Fruit fly (Drosophila melanogaster): ENCODE data around the gene Mst85C.

Gene Mst85C

DNA sequence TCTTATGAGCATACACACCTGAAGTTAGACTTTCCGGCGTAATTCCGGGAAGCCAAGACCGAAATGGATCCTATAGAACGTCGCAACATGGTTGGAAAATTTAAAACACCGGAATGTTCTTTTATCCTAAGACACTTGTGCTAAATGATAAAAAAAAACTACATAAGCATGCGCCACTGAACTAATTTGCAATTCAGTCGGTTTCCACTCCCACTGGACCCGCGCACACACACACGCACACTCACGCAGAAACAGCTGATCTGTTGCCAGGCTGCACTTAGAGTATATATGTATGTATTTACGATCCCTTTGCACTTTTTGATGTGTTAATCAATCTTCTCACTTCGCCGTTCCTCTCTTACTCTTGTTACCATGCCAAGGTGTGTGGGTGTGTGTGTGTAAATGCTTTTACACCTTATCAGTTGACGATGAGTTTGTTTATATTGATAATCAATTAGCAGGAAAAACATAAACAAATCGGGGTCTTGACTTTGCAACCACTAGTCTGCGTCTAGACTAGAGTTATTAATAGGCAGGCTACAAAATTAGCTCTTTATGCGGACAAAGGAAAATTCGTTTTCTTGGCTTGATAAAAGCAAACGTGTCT is at the start of gene Mst85C:
Gene Mst85C (plus strand): TSS at position 180 of the 607 bp plus-strand sequence.
- TF ChIP-seq psq (optimal IDR thresholded peaks at IDR 0.05): no peak
- TF ChIP-seq Sin3A (optimal IDR thresholded peaks at IDR 0.05): no peak

DNA sequence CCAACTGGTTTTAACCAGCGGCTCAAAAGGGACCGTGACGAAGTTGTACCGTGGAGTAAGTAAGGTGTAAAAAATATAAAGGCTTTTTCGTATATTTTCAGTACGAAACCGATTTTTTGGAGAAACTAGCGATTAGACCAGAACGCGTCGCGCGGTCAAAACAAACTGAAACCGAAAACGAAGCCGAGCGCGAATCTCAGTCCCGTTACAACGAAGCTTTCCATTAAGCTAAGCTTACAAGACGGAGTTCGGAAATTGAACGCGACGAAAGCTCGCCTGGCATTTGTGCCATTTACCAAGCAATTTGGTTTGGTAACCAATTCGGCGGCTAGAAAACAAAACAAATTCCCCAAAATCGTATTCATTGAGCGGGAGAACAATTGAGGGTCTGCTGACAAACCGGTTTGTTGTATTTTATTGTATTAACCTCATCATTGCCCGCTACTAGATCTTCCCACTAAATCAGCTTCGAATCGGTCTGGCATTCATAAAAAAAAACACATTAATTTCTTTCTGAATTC is 46.7 kb upstream of the Mst85C start:
- no peak for TF ChIP-seq h (optimal IDR thresholded peaks at IDR 0.05)
- TF ChIP-seq Sin3A (optimal IDR thresholded peaks at IDR 0.05): no peak
- TF ChIP-seq Myc (optimal IDR thresholded peaks at IDR 0.05): no peak
- no peak for TF ChIP-seq ttk (optimal IDR thresholded peaks at IDR 0.05)
- TF ChIP-seq insv (optimal IDR thresholded peaks at IDR 0.05): no peak
- no peak for TF ChIP-seq psq (optimal IDR thresholded peaks at IDR 0.05)

DNA sequence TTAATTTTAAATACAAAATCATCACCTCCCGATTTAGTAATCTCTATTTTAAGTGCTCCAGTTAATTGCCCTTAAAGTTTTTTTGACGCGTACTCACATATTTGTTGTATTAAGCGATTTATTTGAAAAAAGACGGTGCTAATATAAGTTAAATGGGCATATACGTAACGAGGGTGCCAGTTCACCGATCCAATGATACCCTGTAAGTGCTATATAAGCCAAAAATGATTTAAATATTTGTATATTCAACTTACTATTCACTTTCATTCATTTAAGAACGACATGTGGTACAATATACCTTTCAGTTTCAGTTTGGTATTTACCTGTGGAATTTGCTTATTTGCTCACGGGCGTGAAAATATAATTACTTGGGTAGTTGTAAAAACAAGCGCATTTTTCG is 45.9 kb upstream of the Mst85C start:
- TF ChIP-seq Myc (optimal IDR thresholded peaks at IDR 0.05) (no peak), h (optimal IDR thresholded peaks at IDR 0.05) (no peak), insv (optimal IDR thresholded peaks at IDR 0.05) (no peak)

DNA sequence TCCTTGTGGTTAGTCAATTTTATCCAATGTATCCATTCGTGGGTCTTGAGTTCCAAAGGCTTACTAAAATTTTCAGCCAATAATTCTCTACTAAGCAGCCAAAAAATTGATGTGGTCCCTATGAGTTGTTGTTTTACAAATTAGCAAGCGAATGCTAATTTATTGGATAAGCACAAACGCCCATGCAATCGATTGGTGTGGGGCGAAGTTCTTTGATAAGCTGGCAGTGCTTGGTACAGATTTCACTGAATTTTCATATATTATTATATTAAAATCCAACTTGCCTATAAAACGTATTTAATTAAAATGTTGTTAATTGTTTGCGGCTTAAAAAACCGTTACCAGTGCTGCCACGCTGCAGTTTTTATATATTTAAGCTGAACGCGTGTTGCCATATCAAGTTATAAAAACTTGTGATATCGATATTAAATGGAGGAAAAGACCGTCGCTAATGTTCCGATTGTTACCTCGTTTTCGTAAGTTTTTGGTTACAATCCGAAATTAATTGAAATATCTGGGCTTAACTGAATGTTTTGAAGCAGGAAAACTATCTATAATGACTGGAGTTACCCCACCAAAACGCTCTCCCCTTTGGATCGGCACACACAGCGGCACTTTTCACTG is 44.7 kb upstream of the Mst85C start, which contains the start of the genes CG31100 and CG11980:
Gene CG31100 (minus strand): TSS at position 51 of the 624 bp plus-strand sequence.
Gene CG11980 (plus strand): TSS at position 418 of the 624 bp plus-strand sequence.
- TF ChIP-seq ttk (optimal IDR thresholded peaks at IDR 0.05): no peak

DNA sequence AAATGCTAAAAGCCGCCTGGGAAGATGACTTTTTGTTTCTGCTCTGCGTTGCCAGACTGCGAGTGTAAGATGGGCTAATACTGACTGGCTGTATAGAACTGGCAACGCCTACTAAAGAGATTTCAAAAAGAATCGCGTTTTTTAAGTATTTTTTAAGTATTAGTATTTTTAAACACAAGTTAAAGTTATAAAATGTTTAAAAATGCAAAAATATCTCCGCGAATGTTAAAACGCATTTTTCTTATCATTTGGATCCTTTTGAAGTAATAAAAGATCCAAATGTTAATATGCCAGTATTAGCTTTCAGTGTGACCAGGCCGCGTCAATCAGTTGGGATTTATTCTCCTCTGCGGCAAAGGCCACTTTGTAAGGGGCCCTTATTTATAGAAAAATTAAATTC is 42.3 kb upstream of the Mst85C start, which contains the start of the genes Prosbeta3 and Iru:
Gene Prosbeta3 (minus strand): TSS at position 98 of the 400 bp plus-strand sequence.
Gene Iru (plus strand): TSS at position 328 of the 400 bp plus-strand sequence.
- TF ChIP-seq h (optimal IDR thresholded peaks at IDR 0.05) (no peak), Sin3A (optimal IDR thresholded peaks at IDR 0.05) (no peak), Myc (optimal IDR thresholded peaks at IDR 0.05) (no peak), ttk (optimal IDR thresholded peaks at IDR 0.05) (no peak), insv (optimal IDR thresholded peaks at IDR 0.05) (no peak), psq (optimal IDR thresholded peaks at IDR 0.05) (no peak)

DNA sequence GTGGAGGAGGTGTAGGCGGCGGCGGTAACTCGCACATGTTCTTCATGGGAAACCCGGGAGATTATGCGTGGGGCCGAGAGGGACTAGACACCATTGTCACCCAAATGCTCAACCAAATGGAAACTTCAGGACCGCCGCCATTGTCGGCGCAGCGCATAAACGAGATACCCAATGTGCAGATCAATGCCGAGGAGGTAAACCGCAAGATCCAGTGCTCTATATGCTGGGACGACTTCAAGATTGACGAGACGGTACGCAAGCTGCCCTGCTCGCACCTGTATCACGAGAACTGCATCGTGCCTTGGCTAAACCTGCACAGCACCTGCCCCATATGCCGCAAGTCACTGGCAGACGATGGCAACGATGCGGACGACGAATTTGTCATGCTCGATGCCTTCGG is 41.2 kb upstream of the Mst85C start:
- TF ChIP-seq Sin3A (optimal IDR thresholded peaks at IDR 0.05) (no peak), h (optimal IDR thresholded peaks at IDR 0.05) (no peak), psq (optimal IDR thresholded peaks at IDR 0.05) (no peak), ttk (optimal IDR thresholded peaks at IDR 0.05) (peak; percentile 93), Myc (optimal IDR thresholded peaks at IDR 0.05) (no peak), insv (optimal IDR thresholded peaks at IDR 0.05) (no peak)

DNA sequence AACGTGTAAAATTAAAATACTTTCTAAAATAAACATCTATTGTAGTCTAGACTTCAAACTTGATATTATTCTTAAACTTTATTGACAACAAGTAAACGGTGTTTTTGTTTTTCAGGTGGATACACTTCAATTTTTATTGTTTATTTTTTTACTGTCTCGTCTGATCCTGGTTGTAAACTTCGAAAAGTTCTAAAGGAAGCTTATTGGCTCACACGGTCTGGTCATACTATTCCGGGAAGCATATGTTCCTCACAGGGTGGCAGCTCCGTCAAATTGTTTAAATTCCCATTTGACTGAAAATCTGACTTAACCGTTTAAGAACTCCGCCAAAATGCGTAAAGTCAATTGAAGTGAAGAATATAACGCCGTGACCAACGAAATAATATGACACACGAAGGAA is 40.2 kb upstream of the Mst85C start, which contains the start of gene CG11983:
Gene CG11983 (plus strand): TSS at position 120 of the 400 bp plus-strand sequence.
- TF ChIP-seq h (optimal IDR thresholded peaks at IDR 0.05) (no peak), ttk (optimal IDR thresholded peaks at IDR 0.05) (no peak), insv (optimal IDR thresholded peaks at IDR 0.05) (no peak), psq (optimal IDR thresholded peaks at IDR 0.05) (no peak), Sin3A (optimal IDR thresholded peaks at IDR 0.05) (no peak), Myc (optimal IDR thresholded peaks at IDR 0.05) (no peak)

DNA sequence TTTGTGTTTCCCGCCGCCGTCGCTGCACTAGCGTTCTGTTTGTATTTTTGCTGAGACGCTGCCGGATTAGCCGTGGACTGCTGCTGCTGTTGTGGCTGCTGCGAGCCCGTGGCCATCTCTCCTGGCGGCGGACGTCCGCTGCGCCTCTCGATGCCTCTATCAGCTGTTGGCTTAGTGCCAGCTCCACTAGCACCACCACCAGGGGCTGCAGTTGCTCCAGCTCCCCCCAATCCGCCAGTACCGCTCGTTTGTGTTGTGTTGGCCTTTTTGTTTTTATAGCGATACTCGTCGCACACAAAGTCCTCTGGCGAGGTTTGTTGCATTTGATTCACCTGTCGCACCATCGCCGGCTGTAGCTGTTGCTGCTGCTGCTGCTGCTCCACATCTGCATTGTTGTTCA is 37.8 kb upstream of the Mst85C start:
- TF ChIP-seq insv (optimal IDR thresholded peaks at IDR 0.05): no peak
- TF ChIP-seq Myc (optimal IDR thresholded peaks at IDR 0.05): no peak
- no peak for TF ChIP-seq Sin3A (optimal IDR thresholded peaks at IDR 0.05)
- no peak for TF ChIP-seq ttk (optimal IDR thresholded peaks at IDR 0.05)

DNA sequence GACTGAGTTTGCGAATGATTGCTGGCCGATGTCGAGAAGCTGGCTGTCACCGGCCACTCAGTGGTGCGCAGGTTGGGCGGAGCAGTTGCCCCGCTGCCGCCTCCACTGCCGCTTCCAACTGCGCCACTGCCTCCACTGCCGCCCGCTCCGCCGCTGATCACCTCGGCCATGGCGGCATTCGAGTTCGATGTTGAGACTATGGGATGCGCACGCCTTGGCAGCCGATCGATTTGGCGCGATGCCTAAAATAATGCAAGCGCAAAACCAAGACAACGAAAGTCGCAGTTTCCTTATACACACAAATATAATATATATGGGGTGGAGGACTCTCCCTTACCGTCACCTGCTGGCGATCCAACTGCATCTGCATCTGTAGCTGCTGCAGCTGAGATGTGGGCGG is 36.7 kb upstream of the Mst85C start:
- no peak for TF ChIP-seq insv (optimal IDR thresholded peaks at IDR 0.05)
- TF ChIP-seq psq (optimal IDR thresholded peaks at IDR 0.05): no peak
- TF ChIP-seq Myc (optimal IDR thresholded peaks at IDR 0.05): no peak
- TF ChIP-seq h (optimal IDR thresholded peaks at IDR 0.05): no peak
- no peak for TF ChIP-seq ttk (optimal IDR thresholded peaks at IDR 0.05)
- TF ChIP-seq Sin3A (optimal IDR thresholded peaks at IDR 0.05): no peak

DNA sequence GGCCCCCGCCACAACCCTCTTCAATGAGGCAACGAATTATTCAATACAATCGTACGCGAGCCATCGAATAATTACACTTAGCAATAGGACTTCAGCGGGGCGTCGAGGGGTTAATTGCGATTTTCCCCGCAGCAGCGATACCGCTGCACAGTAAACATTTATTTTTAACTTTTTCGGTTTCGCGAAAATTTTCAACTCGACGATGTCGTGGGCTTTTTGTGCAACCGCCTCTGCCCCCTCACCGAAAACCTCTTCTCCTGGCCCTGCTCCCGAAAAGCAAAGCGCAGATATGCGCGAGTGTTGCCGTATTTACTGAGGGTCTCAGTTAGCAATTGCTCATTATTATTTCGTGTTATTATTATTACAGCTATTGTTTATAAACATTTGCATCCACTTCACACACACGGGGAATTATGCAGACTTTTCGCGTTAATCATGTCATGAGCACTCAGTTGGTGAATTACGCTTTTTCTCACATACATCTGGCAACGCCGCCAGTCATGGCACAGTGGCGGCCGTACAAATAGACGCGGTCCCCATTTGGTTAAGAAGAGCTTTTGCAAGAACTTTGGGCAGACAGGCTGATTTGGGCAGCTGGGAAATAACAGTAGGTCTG is 34.6 kb upstream of the Mst85C start:
- TF ChIP-seq insv (optimal IDR thresholded peaks at IDR 0.05) (no peak), h (optimal IDR thresholded peaks at IDR 0.05) (no peak), ttk (optimal IDR thresholded peaks at IDR 0.05) (no peak), Sin3A (optimal IDR thresholded peaks at IDR 0.05) (no peak), Myc (optimal IDR thresholded peaks at IDR 0.05) (no peak), psq (optimal IDR thresholded peaks at IDR 0.05) (no peak)

DNA sequence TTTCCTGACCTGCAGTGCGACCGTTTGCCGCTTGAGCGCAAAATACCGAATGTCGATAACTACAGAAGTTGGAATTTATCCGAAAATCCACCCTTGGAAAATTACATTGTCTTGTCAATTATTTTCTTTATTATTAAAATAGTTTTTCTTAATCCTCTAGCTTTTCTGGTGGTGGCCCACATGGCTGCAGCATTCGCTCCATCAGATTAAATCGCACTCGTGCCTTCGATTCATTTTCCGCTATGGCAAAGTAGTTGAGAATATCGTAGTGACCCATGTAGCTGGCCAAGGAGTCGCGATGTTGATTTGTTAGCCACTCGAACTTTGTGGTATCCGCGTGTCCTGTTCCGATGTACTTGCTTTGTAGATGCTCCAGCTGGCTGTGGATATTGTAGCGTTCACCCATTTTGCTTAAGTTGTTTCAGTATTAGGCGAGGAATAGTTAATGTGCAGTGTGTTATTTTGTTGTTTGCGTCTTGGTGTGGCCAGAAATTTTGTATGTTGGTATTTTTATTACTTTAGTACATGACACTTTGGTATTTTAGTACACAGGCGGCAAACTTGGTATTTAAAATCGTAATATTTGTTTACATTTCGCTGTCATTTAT is 33.5 kb upstream of the Mst85C start, which contains the start of the genes Kcmf1, Sf3b5 and CG11986:
Gene Kcmf1 (minus strand): TSS at position 51 of the 608 bp plus-strand sequence.
Gene Sf3b5 (minus strand): TSS at position 483 of the 608 bp plus-strand sequence.
Gene CG11986 (plus strand): TSS at position 588 of the 608 bp plus-strand sequence.
- TF ChIP-seq h (optimal IDR thresholded peaks at IDR 0.05): no peak
- no peak for TF ChIP-seq insv (optimal IDR thresholded peaks at IDR 0.05)
- no peak for TF ChIP-seq ttk (optimal IDR thresholded peaks at IDR 0.05)
- TF ChIP-seq psq (optimal IDR thresholded peaks at IDR 0.05): no peak
- TF ChIP-seq Myc (optimal IDR thresholded peaks at IDR 0.05): no peak
- no peak for TF ChIP-seq Sin3A (optimal IDR thresholded peaks at IDR 0.05)

DNA sequence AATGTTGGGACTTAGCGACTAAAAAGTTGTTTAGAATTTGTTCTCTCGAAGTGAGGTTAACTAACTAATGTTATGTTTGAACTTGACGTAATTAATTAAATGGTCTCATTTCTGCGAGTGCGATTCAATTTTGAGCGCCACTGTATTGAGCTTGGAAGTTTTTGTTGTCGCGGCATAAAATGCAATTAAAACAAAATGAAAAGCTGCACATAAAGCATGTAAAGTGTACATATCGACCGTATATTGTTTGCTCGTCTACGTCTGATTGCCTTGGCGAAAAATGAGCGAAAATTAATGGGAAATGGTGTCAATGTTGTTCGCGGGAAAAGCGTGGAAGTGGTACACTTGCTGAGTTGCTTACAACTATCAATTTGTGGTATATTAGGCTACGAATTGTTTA is 31.6 kb upstream of the Mst85C start:
- no peak for TF ChIP-seq Myc (optimal IDR thresholded peaks at IDR 0.05)
- TF ChIP-seq h (optimal IDR thresholded peaks at IDR 0.05): no peak
- TF ChIP-seq insv (optimal IDR thresholded peaks at IDR 0.05): no peak
- no peak for TF ChIP-seq Sin3A (optimal IDR thresholded peaks at IDR 0.05)
- no peak for TF ChIP-seq psq (optimal IDR thresholded peaks at IDR 0.05)
- TF ChIP-seq ttk (optimal IDR thresholded peaks at IDR 0.05): no peak
